Worm (Caenorhabditis elegans) whole organism, L2 larva: Measurements from ENCODE around the gene cka-1.

Experiments
- nhr-11 ChIP-seq: fragments of 150-350 bp; optimal IDR thresholded peaks from 2 replicates; lab custom pipeline; 2014; ENCODE audit warnings: missing biosample characterization, missing genetic modification characterization
- ztf-11 ChIP-seq: sonication (generic microtip); optimal IDR thresholded peaks from 2 replicates; lab custom pipeline; 2017; ENCODE audit warnings: missing biosample characterization, missing genetic modification characterization

- TF ChIP-seq nhr-11 (tag; lab: Kevin White, UChicago) (no peak), ztf-11 (tag; lab: Kevin White, UChicago) (no peak)
Observed at ce11 chrIV:9773441-9773840, 36.0 kb upstream of the cka-1 start.
